Worm (Caenorhabditis elegans) whole organism, late embryonic: ENCODE results near the gene vha-14.

ENCODE experiments used
- K09A11.1 ChIP-seq: sonication (generic microtip); optimal IDR thresholded peaks from 2 replicates; lab custom pipeline; 2017; ENCODE audit warnings: antibody characterized with exemption, mild to moderate bottlenecking, missing genetic modification characterization, missing compliant biosample characterization; ENCODE audit not compliant: insufficient read depth
- ahr-1 ChIP-seq: sonication (generic microtip); optimal IDR thresholded peaks from 2 replicates; lab custom pipeline; 2016; ENCODE audit warnings: missing genetic modification characterization, missing compliant biosample characterization
- ama-1 ChIP-seq: fragments of 150-350 bp; optimal IDR thresholded peaks from 2 replicates; lab custom pipeline; 2014
- ceh-14 ChIP-seq: sonication (generic microtip); optimal IDR thresholded peaks from 2 replicates; lab custom pipeline; 2016; ENCODE audit warnings: missing genotype, missing genetic modification characterization, missing compliant biosample characterization
- ceh-18 ChIP-seq: sonication (generic microtip); optimal IDR thresholded peaks from 2 replicates; lab custom pipeline; 2016; ENCODE audit warnings: missing genetic modification characterization, missing compliant biosample characterization
- ceh-2 ChIP-seq: sonication (generic microtip); optimal IDR thresholded peaks from 2 replicates; lab custom pipeline; 2016; ENCODE audit warnings: missing genotype, missing genetic modification characterization, missing compliant biosample characterization
- ceh-22 ChIP-seq: sonication (generic microtip); optimal IDR thresholded peaks from 2 replicates; lab custom pipeline; 2017; ENCODE audit warnings: missing biosample characterization, missing genetic modification characterization
- ceh-24 ChIP-seq: sonication (generic microtip); optimal IDR thresholded peaks from 2 replicates; lab custom pipeline; 2016; ENCODE audit warnings: mild to moderate bottlenecking, missing genetic modification characterization, missing compliant biosample characterization
- ceh-30 ChIP-seq: fragments of 150-350 bp; optimal IDR thresholded peaks from 2 replicates; lab custom pipeline; 2014; ENCODE audit warnings: missing biosample characterization, missing genetic modification characterization
- ceh-31 ChIP-seq: sonication (generic microtip); optimal IDR thresholded peaks from 2 replicates; lab custom pipeline; 2016; ENCODE audit warnings: missing genetic modification characterization, missing compliant biosample characterization
- ceh-34 ChIP-seq: sonication (generic microtip); optimal IDR thresholded peaks from 2 replicates; lab custom pipeline; 2016; ENCODE audit warnings: mild to moderate bottlenecking, missing genetic modification characterization, missing compliant biosample characterization
- ceh-45 ChIP-seq: fragments of 200-800 bp; sonication (Bioruptor generic); IDR thresholded peaks from 2 replicates; pipeline ENCODE4 v1.3.6; 2022; ENCODE audit warnings: missing genetic modification reagents, missing genetic modification characterization, missing compliant biosample characterization
- ceh-48 ChIP-seq: sonication (generic microtip); optimal IDR thresholded peaks from 2 replicates; lab custom pipeline; 2016; ENCODE audit warnings: missing genetic modification characterization, inconsistent platforms, missing compliant biosample characterization
- che-1 ChIP-seq: sonication (generic microtip); optimal IDR thresholded peaks from 2 replicates; lab custom pipeline; 2016; ENCODE audit warnings: mild to moderate bottlenecking, missing genetic modification characterization, missing compliant biosample characterization
- dve-1 ChIP-seq: sonication (generic microtip); optimal IDR thresholded peaks from 2 replicates; lab custom pipeline; 2017; ENCODE audit warnings: antibody characterized with exemption, mild to moderate bottlenecking, missing genetic modification characterization, missing compliant biosample characterization
- elt-4 ChIP-seq: sonication (generic microtip); optimal IDR thresholded peaks from 2 replicates; lab custom pipeline; 2016; ENCODE audit warnings: missing genetic modification characterization, missing compliant biosample characterization
- eyg-1 ChIP-seq: sonication (generic microtip); optimal IDR thresholded peaks from 2 replicates; lab custom pipeline; 2016; ENCODE audit warnings: missing genotype, missing genetic modification characterization, missing compliant biosample characterization
- fkh-10 ChIP-seq: fragments of 150-350 bp; optimal IDR thresholded peaks from 2 replicates; lab custom pipeline; 2014; ENCODE audit warnings: missing biosample characterization, missing genetic modification reagents, missing genetic modification characterization
- hlh-15 ChIP-seq: sonication (generic microtip); optimal IDR thresholded peaks from 2 replicates; lab custom pipeline; 2016; ENCODE audit warnings: missing genetic modification characterization, missing compliant biosample characterization
- hlh-30 ChIP-seq: sonication (generic microtip); optimal IDR thresholded peaks from 2 replicates; lab custom pipeline; 2017; ENCODE audit warnings: antibody characterized with exemption, missing genetic modification characterization, missing compliant biosample characterization; ENCODE audit not compliant: insufficient read depth
- hlh-6 ChIP-seq: sonication (generic microtip); optimal IDR thresholded peaks from 2 replicates; lab custom pipeline; 2016; ENCODE audit warnings: missing genotype, missing genetic modification characterization, missing compliant biosample characterization
- hlh-8 ChIP-seq: sonication (generic microtip); optimal IDR thresholded peaks from 2 replicates; lab custom pipeline; 2016; ENCODE audit warnings: missing genotype, missing genetic modification characterization, missing compliant biosample characterization
- nfya-1 ChIP-seq: sonication (generic microtip); optimal IDR thresholded peaks from 2 replicates; lab custom pipeline; 2017; ENCODE audit warnings: missing genetic modification characterization, mild to moderate bottlenecking, missing compliant biosample characterization, antibody characterized with exemption, moderate library complexity
- nhr-11 ChIP-seq: fragments of 150-350 bp; optimal IDR thresholded peaks from 2 replicates; lab custom pipeline; 2014; ENCODE audit warnings: missing biosample characterization, missing genetic modification characterization
- npax-4 ChIP-seq: sonication (generic microtip); optimal IDR thresholded peaks from 2 replicates; lab custom pipeline; 2016; ENCODE audit warnings: missing genetic modification characterization, missing compliant biosample characterization
- pag-3 ChIP-seq: sonication (generic microtip); optimal IDR thresholded peaks from 2 replicates; lab custom pipeline; 2016; ENCODE audit warnings: missing compliant biosample characterization, missing genetic modification characterization, borderline replicate concordance
- pax-1 ChIP-seq: fragments of 150-350 bp; optimal IDR thresholded peaks from 2 replicates; lab custom pipeline; 2014; ENCODE audit warnings: missing biosample characterization, missing genetic modification characterization
- pqm-1 ChIP-seq: sonication (generic microtip); optimal IDR thresholded peaks from 2 replicates; lab custom pipeline; 2016; ENCODE audit warnings: missing genetic modification characterization, missing compliant biosample characterization
- pros-1 ChIP-seq: fragments of 150-350 bp; optimal IDR thresholded peaks from 2 replicates; lab custom pipeline; 2014; ENCODE audit warnings: missing biosample characterization, missing genetic modification reagents, missing genetic modification characterization
- sdc-2 ChIP-seq: sonication (generic microtip); optimal IDR thresholded peaks from 2 replicates; lab custom pipeline; 2016; ENCODE audit warnings: missing genotype, missing genetic modification characterization, missing compliant biosample characterization
- sox-2 ChIP-seq: fragments of 200-800 bp; sonication (Bioruptor generic); IDR thresholded peaks from 2 replicates; pipeline ENCODE4 v1.3.6; 2022; ENCODE audit warnings: missing genetic modification reagents, missing genetic modification characterization, missing compliant biosample characterization
- syd-9 ChIP-seq: sonication (generic microtip); optimal IDR thresholded peaks from 2 replicates; lab custom pipeline; 2016; ENCODE audit warnings: mild to moderate bottlenecking, missing genetic modification characterization, moderate library complexity, missing compliant biosample characterization
- tbx-2 ChIP-seq: sonication (generic microtip); optimal IDR thresholded peaks from 2 replicates; lab custom pipeline; 2016; ENCODE audit warnings: missing genetic modification characterization, missing compliant biosample characterization
- tbx-7 ChIP-seq: sonication (generic microtip); optimal IDR thresholded peaks from 2 replicates; lab custom pipeline; 2016; ENCODE audit warnings: missing genotype, missing genetic modification characterization, missing compliant biosample characterization
- ttx-3 ChIP-seq: sonication (generic microtip); optimal IDR thresholded peaks from 2 replicates; lab custom pipeline; 2016; ENCODE audit warnings: missing genetic modification reagents, missing genetic modification characterization, missing compliant biosample characterization
- unc-3 ChIP-seq, 2 experiments: fragments of 200-800 bp in 1 of 2; sonication (Bioruptor generic) in 1 of 2; sonication (generic microtip) in 1 of 2; conservative IDR thresholded peaks in 1 of 2; optimal IDR thresholded peaks in 1 of 2; 2 replicates each; pipeline versions ENCODE4 v1.3.6 to Lab custom; 2016 to 2022; ENCODE audit warnings: missing compliant biosample characterization in 2 of 2, missing genetic modification characterization in 2 of 2, missing genetic modification reagents in 1 of 2
- unc-42 ChIP-seq: sonication (generic microtip); optimal IDR thresholded peaks from 2 replicates; lab custom pipeline; 2016; ENCODE audit warnings: missing genotype, missing genetic modification characterization, missing compliant biosample characterization
- unc-55 ChIP-seq: sonication (generic microtip); optimal IDR thresholded peaks from 2 replicates; lab custom pipeline; 2017; ENCODE audit warnings: missing biosample characterization, missing genetic modification reagents, missing genetic modification characterization
- unc-86 ChIP-seq: sonication (generic microtip); optimal IDR thresholded peaks from 2 replicates; lab custom pipeline; 2016; ENCODE audit warnings: missing genetic modification characterization, missing compliant biosample characterization
- ztf-16 ChIP-seq: sonication (generic microtip); optimal IDR thresholded peaks from 2 replicates; lab custom pipeline; 2017; ENCODE audit warnings: missing genetic modification characterization, missing compliant biosample characterization

Gene vha-14

DNA sequence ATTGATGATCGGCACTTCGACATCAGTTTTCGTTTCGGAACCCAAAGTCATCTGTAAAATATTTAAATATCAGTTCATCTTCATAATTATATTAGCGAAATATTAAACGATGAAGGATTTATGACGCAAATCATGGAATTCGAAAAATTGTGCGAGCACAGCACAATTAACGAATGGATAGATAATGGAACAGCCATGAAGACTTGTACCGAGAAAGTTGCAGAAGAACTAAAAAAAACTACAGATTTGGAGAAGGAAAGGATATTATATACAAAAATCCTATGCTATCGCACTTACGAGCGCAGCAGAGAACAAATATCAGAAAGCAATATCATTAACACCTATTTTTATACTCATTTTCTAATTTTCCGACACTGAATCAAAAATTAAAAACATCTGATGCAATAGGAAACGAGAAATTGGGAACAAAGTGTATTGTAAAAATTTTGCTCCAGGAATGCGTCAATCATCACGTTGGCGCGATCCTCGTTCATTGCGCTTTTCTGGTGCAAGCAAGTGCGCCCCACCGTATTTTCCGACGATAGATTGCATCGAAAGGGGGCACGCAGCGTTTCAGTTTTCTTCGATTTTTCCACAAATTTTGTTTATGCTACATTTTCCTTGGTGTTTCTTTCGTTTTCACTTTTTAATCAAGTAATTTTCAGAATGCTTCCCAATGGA lies 13.7 kb downstream of the vha-14 start, which contains the start of the genes clu-1 and prp-40 (continued):
- TF ChIP-seq sox-2 (GFP tag; lab: Robert Waterston, UW), result no peak
- no peak for TF ChIP-seq unc-86 (tag; lab: Kevin White, UChicago)
- TF ChIP-seq pag-3 (tag; lab: Kevin White, UChicago), result no peak
- TF ChIP-seq elt-4 (tag; lab: Kevin White, UChicago), result no peak
- no peak for TF ChIP-seq che-1 (tag; lab: Kevin White, UChicago)
- TF ChIP-seq npax-4 (tag; lab: Kevin White, UChicago), result no peak
- TF ChIP-seq dve-1 (tag; lab: Kevin White, UChicago), result no peak
- no peak for TF ChIP-seq pax-1 (tag; lab: Kevin White, UChicago)
- no peak for TF ChIP-seq sdc-2 (tag; lab: Kevin White, UChicago)
- no peak for TF ChIP-seq ama-1
- no peak for TF ChIP-seq eyg-1 (tag; lab: Kevin White, UChicago)
- peak; percentile 35 for TF ChIP-seq ceh-48 (tag; lab: Kevin White, UChicago)
- TF ChIP-seq tbx-2 (tag; lab: Kevin White, UChicago), result peak; percentile 61
- no peak for TF ChIP-seq hlh-15 (tag; lab: Kevin White, UChicago)
- TF ChIP-seq ztf-16 (tag; lab: Kevin White, UChicago), result no peak
- TF ChIP-seq ceh-2, result no peak
- TF ChIP-seq ceh-24 (tag; lab: Kevin White, UChicago), result no peak
- no peak for TF ChIP-seq fkh-10
- TF ChIP-seq ceh-34 (tag; lab: Kevin White, UChicago), result peak; percentile 5
- TF ChIP-seq K09A11.1 (tag; lab: Kevin White, UChicago), result no peak
- no peak for TF ChIP-seq tbx-7 (tag; lab: Kevin White, UChicago)
- peak; percentile 50 for TF ChIP-seq ceh-31 (tag; lab: Kevin White, UChicago)
- peak; percentile 56 for TF ChIP-seq unc-55 (GFP tag; lab: Kevin White, UChicago)
- no peak for TF ChIP-seq ceh-14 (tag; lab: Kevin White, UChicago)
- no peak for TF ChIP-seq unc-3 (GFP tag; conservative IDR thresholded peaks at IDR 0.05; lab: Robert Waterston, UW)
- no peak for TF ChIP-seq unc-3 (tag; optimal IDR thresholded peaks at IDR 0.05; lab: Kevin White, UChicago)
- no peak for TF ChIP-seq ceh-45 (GFP tag; lab: Robert Waterston, UW)
- peak; percentile 73 for TF ChIP-seq nfya-1 (tag; lab: Kevin White, UChicago)
- no peak for TF ChIP-seq hlh-6 (tag; lab: Kevin White, UChicago)
- no peak for TF ChIP-seq syd-9 (tag; lab: Kevin White, UChicago)
- no peak for TF ChIP-seq ceh-30 (tag; lab: Kevin White, UChicago)
- no peak for TF ChIP-seq ceh-22 (tag; lab: Kevin White, UChicago)
- peak; percentile 17 for TF ChIP-seq hlh-30 (tag; lab: Kevin White, UChicago)
- TF ChIP-seq pros-1, result no peak

ce11 chrIII:9523581-9523980 lies 15.7 kb downstream of the vha-14 start, which contains the start of gene mrps-23:
Gene mrps-23 (minus strand): TSS chrIII:9523672.
- TF ChIP-seq ahr-1 (tag; lab: Kevin White, UChicago), result no peak
- TF ChIP-seq hlh-8 (tag; lab: Kevin White, UChicago), result no peak
- TF ChIP-seq nhr-11 (tag; lab: Kevin White, UChicago), result no peak
- TF ChIP-seq pqm-1 (tag; lab: Kevin White, UChicago), result no peak
- peak; percentile 16 for TF ChIP-seq ceh-18 (tag; lab: Kevin White, UChicago)
- peak; percentile 11 for TF ChIP-seq nfya-1 (tag; lab: Kevin White, UChicago)
- TF ChIP-seq unc-42 (tag; lab: Kevin White, UChicago), result peak; percentile 6
- no peak for TF ChIP-seq unc-86 (tag; lab: Kevin White, UChicago)
- no peak for TF ChIP-seq ceh-2
- TF ChIP-seq ttx-3 (tag; lab: Kevin White, UChicago), result no peak
- TF ChIP-seq, all 69 proteins: peak for 3
